Worm (Caenorhabditis elegans) whole organism, L3 larva: ENCODE data around the gene str-25.

ENCODE experiments used
- R02D3.7 ChIP-seq: fragments of 150-350 bp; optimal IDR thresholded peaks from 2 replicates; lab custom pipeline; 2014; ENCODE audit warnings: missing biosample characterization, missing genetic modification characterization
- ZK546.5 ChIP-seq: sonication (generic microtip); optimal IDR thresholded peaks from 2 replicates; lab custom pipeline; 2017; ENCODE audit warnings: missing biosample characterization, missing genetic modification characterization
- ama-1 ChIP-seq: fragments of 150-350 bp; optimal IDR thresholded peaks from 2 replicates; lab custom pipeline; 2018
- ceh-16 ChIP-seq: sonication (generic microtip); optimal IDR thresholded peaks from 2 replicates; lab custom pipeline; 2017; ENCODE audit warnings: missing biosample characterization, missing genetic modification characterization
- ceh-28 ChIP-seq: fragments of 150-350 bp; optimal IDR thresholded peaks from 2 replicates; lab custom pipeline; 2014; ENCODE audit warnings: missing biosample characterization, missing genetic modification reagents, missing genetic modification characterization
- ceh-9 ChIP-seq: sonication (generic microtip); optimal IDR thresholded peaks from 2 replicates; lab custom pipeline; 2018; ENCODE audit warnings: missing biosample characterization, missing genetic modification characterization
- daf-12 ChIP-seq: fragments of 150-350 bp; optimal IDR thresholded peaks from 2 replicates; lab custom pipeline; 2014; ENCODE audit warnings: missing biosample characterization, missing genetic modification reagents, missing genetic modification characterization
- egl-27 ChIP-seq: sonication (generic microtip); optimal IDR thresholded peaks from 4 replicates; lab custom pipeline; 2017; ENCODE audit warnings: missing biosample characterization, missing genetic modification reagents, missing genetic modification characterization
- elt-1 ChIP-seq: fragments of 150-350 bp; optimal IDR thresholded peaks from 2 replicates; lab custom pipeline; 2014; ENCODE audit warnings: missing biosample characterization, missing genetic modification characterization
- elt-2 ChIP-seq: sonication (generic microtip); optimal IDR thresholded peaks from 2 replicates; lab custom pipeline; 2016; ENCODE audit warnings: missing genetic modification reagents, mild to moderate bottlenecking, missing genetic modification characterization, missing compliant biosample characterization
- elt-3 ChIP-seq, 3 experiments: fragments of 150-350 bp in 1 of 3; sonication (generic microtip) in 2 of 3; optimal IDR thresholded peaks; 2 replicates in 2 of 3; 4 replicates in 1 of 3; lab custom pipeline; 2014 to 2017; ENCODE audit warnings: missing biosample characterization in 3 of 3, missing genetic modification characterization in 3 of 3
- eor-1 ChIP-seq, 2 experiments: fragments of 150-350 bp; optimal IDR thresholded peaks; 2 replicates each; lab custom pipeline; 2014 to 2018; ENCODE audit warnings: missing biosample characterization in 2 of 2, missing genetic modification characterization in 2 of 2
- fkh-10 ChIP-seq: sonication (generic microtip); optimal IDR thresholded peaks from 2 replicates; lab custom pipeline; 2017; ENCODE audit warnings: missing biosample characterization, missing genetic modification reagents, missing genetic modification characterization
- fkh-2 ChIP-seq: fragments of 150-350 bp; optimal IDR thresholded peaks from 2 replicates; lab custom pipeline; 2014; ENCODE audit warnings: missing biosample characterization, missing genetic modification reagents, missing genetic modification characterization
- fos-1 ChIP-seq: fragments of 150-350 bp; optimal IDR thresholded peaks from 2 replicates; lab custom pipeline; 2014; ENCODE audit warnings: missing biosample characterization, missing genetic modification characterization
- hmg-11 ChIP-seq: sonication (generic microtip); optimal IDR thresholded peaks from 2 replicates; lab custom pipeline; 2016; ENCODE audit warnings: missing genetic modification characterization, missing compliant biosample characterization
- jun-1 ChIP-seq: fragments of 150-350 bp; optimal IDR thresholded peaks from 2 replicates; lab custom pipeline; 2014; ENCODE audit warnings: missing biosample characterization, missing genetic modification reagents, missing genetic modification characterization
- lin-15B ChIP-seq: fragments of 150-350 bp; optimal IDR thresholded peaks from 2 replicates; lab custom pipeline; 2014; ENCODE audit warnings: missing biosample characterization, missing genetic modification characterization
- lin-39 ChIP-seq: fragments of 150-350 bp; optimal IDR thresholded peaks from 2 replicates; lab custom pipeline; 2018; ENCODE audit warnings: missing biosample characterization, missing genetic modification reagents, missing genetic modification characterization
- lsy-12 ChIP-seq: sonication (generic microtip); optimal IDR thresholded peaks from 2 replicates; lab custom pipeline; 2016; ENCODE audit warnings: mild to moderate bottlenecking, missing genetic modification characterization, missing compliant biosample characterization
- mdl-1 ChIP-seq: fragments of 150-350 bp; optimal IDR thresholded peaks from 2 replicates; lab custom pipeline; 2014; ENCODE audit warnings: missing biosample characterization, missing genetic modification characterization
- nfya-1 ChIP-seq: sonication (generic microtip); optimal IDR thresholded peaks from 2 replicates; lab custom pipeline; 2017; ENCODE audit warnings: missing genetic modification characterization, mild to moderate bottlenecking, missing compliant biosample characterization, antibody characterized with exemption, moderate library complexity; ENCODE audit not compliant: insufficient read depth
- nhr-23 ChIP-seq: fragments of 150-350 bp; optimal IDR thresholded peaks from 2 replicates; lab custom pipeline; 2014; ENCODE audit warnings: missing biosample characterization, missing genetic modification reagents, missing genetic modification characterization
- nhr-237 ChIP-seq: fragments of 150-350 bp; optimal IDR thresholded peaks from 2 replicates; lab custom pipeline; 2014; ENCODE audit warnings: missing biosample characterization, missing genetic modification characterization
- nhr-25 ChIP-seq: sonication (generic microtip); optimal IDR thresholded peaks from 2 replicates; lab custom pipeline; 2017; ENCODE audit warnings: missing biosample characterization, missing genetic modification characterization
- nhr-28 ChIP-seq: fragments of 150-350 bp; optimal IDR thresholded peaks from 2 replicates; lab custom pipeline; 2014; ENCODE audit warnings: missing biosample characterization, missing genetic modification characterization
- pha-4 ChIP-seq: fragments of 150-350 bp; optimal IDR thresholded peaks from 2 replicates; lab custom pipeline; 2014; ENCODE audit warnings: missing biosample characterization, missing genetic modification reagents, missing genetic modification characterization
- sea-2 ChIP-seq: fragments of 150-350 bp; sonication (generic microtip); optimal IDR thresholded peaks from 4 replicates; lab custom pipeline; 2014; ENCODE audit warnings: missing biosample characterization, missing genetic modification reagents, missing genetic modification characterization
- skn-1 ChIP-seq: fragments of 150-350 bp; optimal IDR thresholded peaks from 2 replicates; lab custom pipeline; 2014; ENCODE audit warnings: missing biosample characterization, missing genetic modification characterization
- snpc-4 ChIP-seq: fragments of 150-350 bp; optimal IDR thresholded peaks from 2 replicates; lab custom pipeline; 2014; ENCODE audit warnings: missing biosample characterization, missing genetic modification characterization
- tbx-2 ChIP-seq: sonication (generic microtip); optimal IDR thresholded peaks from 2 replicates; lab custom pipeline; 2016; ENCODE audit warnings: mild to moderate bottlenecking, missing genetic modification characterization, missing compliant biosample characterization
- unc-62 ChIP-seq: fragments of 150-350 bp; sonication (generic microtip); optimal IDR thresholded peaks from 4 replicates; lab custom pipeline; 2014; ENCODE audit warnings: missing biosample characterization, missing genetic modification reagents, missing genetic modification characterization
- ztf-11 ChIP-seq: fragments of 150-350 bp; optimal IDR thresholded peaks from 2 replicates; lab custom pipeline; 2014; ENCODE audit warnings: missing biosample characterization, missing genetic modification characterization
- ztf-4 ChIP-seq: fragments of 150-350 bp; optimal IDR thresholded peaks from 2 replicates; lab custom pipeline; 2014; ENCODE audit warnings: missing biosample characterization, missing genetic modification characterization

str-25 gene

ce11 chrV:16132705-16133104 is 17.2 kb downstream of the str-25 start, which contains the start of gene fbxa-144:
Gene fbxa-144, minus strand, starts transcription at chrV:16132805.
- no peak for TF ChIP-seq daf-12 (tag; lab: Kevin White, UChicago)
- TF ChIP-seq lin-15B (tag; lab: Kevin White, UChicago) = no peak
- TF ChIP-seq jun-1 (tag; lab: Kevin White, UChicago) = no peak
- TF ChIP-seq elt-2 (tag; lab: Kevin White, UChicago) = no peak
- TF ChIP-seq nhr-237 (tag; lab: Kevin White, UChicago) = no peak
- TF ChIP-seq nhr-25 (tag; lab: Kevin White, UChicago) = no peak
- TF ChIP-seq, all 47 proteins: peak for 0

- TF ChIP-seq lin-39 (tag; lab: Kevin White, UChicago) (no peak), fkh-10 (GFP tag; lab: Kevin White, UChicago) (no peak), R02D3.7 (tag; lab: Kevin White, UChicago) (no peak), nhr-28 (no peak), skn-1 (tag; lab: Kevin White, UChicago) (no peak), fkh-2 (no peak), unc-62 (GFP tag; lab: Kevin White, UChicago) (no peak), lin-15B (tag; lab: Kevin White, UChicago) (no peak), fos-1 (no peak)
Measured at ce11 chrV:16137043-16137442, 21.6 kb downstream of the str-25 start, which contains the start of gene F44G3.7. Gene F44G3.7, minus strand, starts transcription at chrV:16137143.

ce11 chrV:16139529-16139928 is 24.0 kb downstream of the str-25 start, which contains the start of gene clc-11:
Gene clc-11, minus strand, starts transcription at chrV:16139629.
- TF ChIP-seq lsy-12 (tag; lab: Kevin White, UChicago) = no peak
- no peak for TF ChIP-seq ama-1 (lab: Kevin White, UChicago)
- TF ChIP-seq hmg-11 (tag; lab: Kevin White, UChicago) = no peak
- TF ChIP-seq elt-2 (tag; lab: Kevin White, UChicago) = no peak
- TF ChIP-seq jun-1 (tag; lab: Kevin White, UChicago) = no peak
- TF ChIP-seq mdl-1 (tag; lab: Kevin White, UChicago) = no peak
- no peak for TF ChIP-seq ztf-11 (tag; lab: Kevin White, UChicago)
- TF ChIP-seq pha-4 (tag; lab: Kevin White, UChicago) = no peak
- no peak for TF ChIP-seq unc-62 (GFP tag; lab: Kevin White, UChicago)
- TF ChIP-seq elt-1 (tag; lab: Kevin White, UChicago) = no peak
- TF ChIP-seq tbx-2 = no peak
- no peak for TF ChIP-seq skn-1 (tag; lab: Kevin White, UChicago)
- no peak for TF ChIP-seq elt-3 (tag; optimal IDR thresholded peaks at IDR 0.05; lab: Kevin White, UChicago)
- no peak for TF ChIP-seq eor-1 (tag; optimal IDR thresholded peaks at IDR 0.05; lab: Kevin White, UChicago)
- no peak for TF ChIP-seq snpc-4 (tag; lab: Kevin White, UChicago)
- TF ChIP-seq nfya-1 (tag; lab: Kevin White, UChicago) = no peak
- no peak for TF ChIP-seq nhr-237 (tag; lab: Kevin White, UChicago)
- TF ChIP-seq ZK546.5 (tag; lab: Kevin White, UChicago) = no peak
- no peak for TF ChIP-seq daf-12 (tag; lab: Kevin White, UChicago)
- no peak for TF ChIP-seq ceh-9 (tag; lab: Kevin White, UChicago)
- TF ChIP-seq, all 47 proteins: peak for 0

- no peak for TF ChIP-seq egl-27
- no peak for TF ChIP-seq skn-1 (tag; lab: Kevin White, UChicago)
- TF ChIP-seq nhr-25 (tag; lab: Kevin White, UChicago) = no peak
- no peak for TF ChIP-seq ceh-28 (tag; lab: Kevin White, UChicago)
- no peak for TF ChIP-seq ceh-16
- TF ChIP-seq R02D3.7 (tag; lab: Kevin White, UChicago) = no peak
- TF ChIP-seq elt-1 (tag; lab: Kevin White, UChicago) = no peak
- TF ChIP-seq lin-15B (tag; lab: Kevin White, UChicago) = no peak
- TF ChIP-seq ztf-4 (tag; lab: Kevin White, UChicago) = no peak
- TF ChIP-seq snpc-4 (tag; lab: Kevin White, UChicago) = no peak
Measured at ce11 chrV:16141071-16141470, 25.6 kb downstream of the str-25 start, which contains the start of gene clc-32. Gene clc-32, minus strand, starts transcription at chrV:16141171.

- TF ChIP-seq sea-2 (no peak), nhr-23 (no peak)
- TF ChIP-seq, all 47 proteins: peak for 0
Measured at ce11 chrV:16142371-16142770, 26.9 kb downstream of the str-25 start, which contains the start of gene fbxa-18. Gene fbxa-18, plus strand, starts transcription at chrV:16142671.
